Fruit fly (Drosophila melanogaster): ENCODE measurements around the gene Dnali1.

Dnali1 gene

DNA sequence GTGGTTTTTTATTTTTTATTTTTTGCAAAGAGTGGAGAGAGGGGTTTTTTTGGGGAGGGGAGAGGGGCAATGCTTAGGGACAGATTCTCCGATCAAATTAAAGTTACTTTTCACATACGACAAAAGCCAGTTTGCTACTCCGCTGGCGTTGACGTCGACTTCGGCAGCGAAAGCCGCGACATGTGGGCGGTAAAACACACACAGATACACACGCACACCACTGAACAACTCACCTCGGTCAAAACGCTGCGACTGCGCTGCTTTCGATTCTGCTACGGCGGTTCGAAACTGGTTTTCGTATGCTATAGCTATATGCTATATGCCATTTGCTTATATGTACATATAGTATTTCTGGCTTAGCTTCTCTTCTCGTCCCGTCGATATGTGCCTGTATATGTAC, 24.5 kb downstream of the Dnali1 start (continued):
- TF ChIP-seq CG5245 (GFP tag; optimal IDR thresholded peaks at IDR 0.05), result no peak
- TF ChIP-seq emc (GFP tag; optimal IDR thresholded peaks at IDR 0.05), result no peak
- no peak for TF ChIP-seq kay (GFP tag; optimal IDR thresholded peaks at IDR 0.05)
- TF ChIP-seq CG32767 (GFP tag; IDR thresholded peaks at IDR 0.05), result no peak
- TF ChIP-seq cg (GFP tag; optimal IDR thresholded peaks at IDR 0.05), result peak; percentile 58
- TF ChIP-seq Adf1 (GFP tag; IDR thresholded peaks at IDR 0.05), result peak; percentile 95
- TF ChIP-seq CG3995 (GFP tag; optimal IDR thresholded peaks at IDR 0.05), result no peak
- TF ChIP-seq CG10565 (GFP tag; optimal IDR thresholded peaks at IDR 0.05), result no peak
- TF ChIP-seq Sin3A (optimal IDR thresholded peaks at IDR 0.05), result no peak
- TF ChIP-seq exex (tag; optimal IDR thresholded peaks at IDR 0.05), result no peak
- no peak for TF ChIP-seq CG7928 (GFP tag; optimal IDR thresholded peaks at IDR 0.05)
- peak; percentile 72 for TF ChIP-seq CG5180 (GFP tag; optimal IDR thresholded peaks at IDR 0.05)
- no peak for TF ChIP-seq CG14667 (GFP tag; IDR thresholded peaks at IDR 0.05)
- no peak for TF ChIP-seq Lpt (GFP tag; optimal IDR thresholded peaks at IDR 0.05)
- no peak for TF ChIP-seq sd (tag; optimal IDR thresholded peaks at IDR 0.05)
- no peak for TF ChIP-seq CG8924 (tag; optimal IDR thresholded peaks at IDR 0.05)
- no peak for TF ChIP-seq Antp (GFP tag; optimal IDR thresholded peaks at IDR 0.05)
- TF ChIP-seq CkIIα-i1 (GFP tag; IDR thresholded peaks at IDR 0.05), result no peak
- TF ChIP-seq CG2199 (GFP tag; IDR thresholded peaks at IDR 0.05), result no peak
- peak; percentile 17; the same call in 1 of the 2 replicates for TF ChIP-seq vvl (GFP tag; IDR thresholded peaks at IDR 0.05)
- no peak for TF ChIP-seq CG1832 (GFP tag; optimal IDR thresholded peaks at IDR 0.05)
- no peak for TF ChIP-seq CG31388 (GFP tag; optimal IDR thresholded peaks at IDR 0.05)
- 0 out of 4 replicates have a peak, but pooled peaks have one; percentile 53 for TF ChIP-seq chinmo (GFP tag; IDR thresholded peaks at IDR 0.05; ENCODE audit: partially characterized antibody)
- no peak for TF ChIP-seq CG33213 (GFP tag; optimal IDR thresholded peaks at IDR 0.05)
- TF ChIP-seq CG14860 (GFP tag; IDR thresholded peaks at IDR 0.05; ENCODE audit: partially characterized antibody), result no peak
- no peak for TF ChIP-seq CG13624 (GFP tag; optimal IDR thresholded peaks at IDR 0.05)
- no peak for TF ChIP-seq Scr (GFP tag; IDR thresholded peaks at IDR 0.05; ENCODE audit: partially characterized antibody)
- no peak for TF ChIP-seq Ravus (GFP tag; IDR thresholded peaks at IDR 0.05)
- TF ChIP-seq Ets97D (GFP tag; optimal IDR thresholded peaks at IDR 0.05), result no peak
- no peak for TF ChIP-seq Neu2 (GFP tag; optimal IDR thresholded peaks at IDR 0.05; ENCODE audit: borderline replicate concordance)
- peak; percentile 77 for TF ChIP-seq sr (GFP tag; IDR thresholded peaks at IDR 0.05)
- TF ChIP-seq crol (GFP tag; IDR thresholded peaks at IDR 0.05), result peak; percentile 20; the same call in 1 of the 2 replicates
- TF ChIP-seq Dip3 (GFP tag; optimal IDR thresholded peaks at IDR 0.05), result no peak

DNA sequence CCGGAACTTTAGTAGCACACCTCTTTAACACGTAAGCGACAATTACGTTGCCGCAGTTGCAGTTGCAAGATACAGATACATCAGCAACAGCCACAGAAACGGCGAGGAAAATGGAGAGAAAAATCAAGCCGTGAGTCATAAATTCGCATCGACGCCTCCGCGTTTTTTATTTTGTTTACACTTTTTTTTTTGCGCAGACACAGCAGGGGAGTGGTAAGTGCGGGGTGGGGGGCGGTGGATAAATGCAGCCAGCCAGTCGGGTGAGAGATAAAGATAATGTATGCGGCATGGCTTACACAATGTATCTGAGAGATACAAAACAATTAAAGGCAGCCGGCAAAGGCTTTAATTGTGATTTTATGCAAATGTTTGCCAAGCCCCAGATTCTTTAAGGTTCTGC, 28.0 kb downstream of the Dnali1 start:
- TF ChIP-seq nom (GFP tag; optimal IDR thresholded peaks at IDR 0.05) (peak; percentile 88), otp (GFP tag; IDR thresholded peaks at IDR 0.05) (no peak), Drgx (GFP tag; IDR thresholded peaks at IDR 0.05) (peak; percentile 32; the same call in 1 of the 2 replicates), CG5180 (GFP tag; optimal IDR thresholded peaks at IDR 0.05) (peak; percentile 10), bsh (GFP tag; optimal IDR thresholded peaks at IDR 0.05) (peak in 1 of 2 experiments; percentile 39), gce (GFP tag; IDR thresholded peaks at IDR 0.05) (no peak)

DNA sequence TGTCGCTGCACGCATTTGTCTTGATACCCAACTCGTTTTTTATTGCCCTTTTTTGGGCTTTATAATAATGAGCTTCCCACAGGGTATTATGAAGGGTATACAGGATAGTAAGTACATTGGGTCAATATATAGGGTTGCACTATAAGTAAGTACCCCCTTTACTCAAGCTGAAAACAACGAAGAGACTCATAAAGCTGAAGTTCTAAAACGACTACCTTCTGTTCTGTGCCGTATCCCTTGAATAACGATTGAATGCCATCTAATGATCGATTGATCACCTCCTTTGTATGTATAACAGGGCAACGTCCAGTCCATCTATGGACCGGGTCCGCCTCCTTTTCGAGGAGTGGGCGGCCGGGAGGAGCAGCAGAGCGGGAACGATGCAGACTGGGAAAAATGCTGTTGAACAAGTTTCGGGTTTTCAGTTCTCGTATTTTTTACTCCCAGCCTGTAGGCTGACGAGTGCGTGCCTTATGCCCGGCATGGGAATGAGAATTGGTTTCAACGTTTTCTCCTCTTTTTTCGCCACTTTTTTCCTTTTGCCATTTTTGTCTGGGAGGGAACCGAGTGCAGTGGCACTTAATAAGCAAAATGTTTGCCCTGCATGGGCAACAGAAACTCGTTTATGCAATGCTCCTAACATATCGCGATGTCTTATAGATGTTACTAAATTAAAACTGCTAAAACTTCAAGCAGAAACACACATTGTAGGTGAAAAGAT, 33.4 kb downstream of the Dnali1 start:
- TF ChIP-seq MBD-R2 (GFP tag; IDR thresholded peaks at IDR 0.05) (no peak), disco-r (GFP tag; optimal IDR thresholded peaks at IDR 0.05) (no peak), bsh (GFP tag; optimal IDR thresholded peaks at IDR 0.05) (peak in 1 of 2 experiments; percentile 41), CG3407 (GFP tag; optimal IDR thresholded peaks at IDR 0.05) (no peak), CG10979 (tag; optimal IDR thresholded peaks at IDR 0.05) (no peak), wek (GFP tag; optimal IDR thresholded peaks at IDR 0.05) (no peak), YL-1 (GFP tag; optimal IDR thresholded peaks at IDR 0.05) (no peak), nom (GFP tag; optimal IDR thresholded peaks at IDR 0.05) (peak; percentile 63), CG4404 (GFP tag; IDR thresholded peaks at IDR 0.05) (no peak), CG30403 (GFP tag; optimal IDR thresholded peaks at IDR 0.05) (no peak), eyg (GFP tag; optimal IDR thresholded peaks at IDR 0.05) (no peak), CG10431 (GFP tag; optimal IDR thresholded peaks at IDR 0.05) (no peak)

Measured in whole organism, embryonic.